Fruit fly (Drosophila melanogaster): ENCODE data around the gene CG14323.

dm6 chr3R:17666797-17667156 lies 44.9 kb upstream of the CG14323 start:
- TF ChIP-seq h (GFP tag; optimal IDR thresholded peaks at IDR 0.05): no peak
- no peak for TF ChIP-seq Jra (GFP tag; optimal IDR thresholded peaks at IDR 0.05)
- TF ChIP-seq tai (GFP tag; optimal IDR thresholded peaks at IDR 0.05): no peak
- no peak for TF ChIP-seq br (GFP tag; optimal IDR thresholded peaks at IDR 0.05)
- no peak for TF ChIP-seq rgr (GFP tag; optimal IDR thresholded peaks at IDR 0.05)
- no peak for TF ChIP-seq psq (GFP tag; optimal IDR thresholded peaks at IDR 0.05)
- TF ChIP-seq dmrt93B (GFP tag; optimal IDR thresholded peaks at IDR 0.05): no peak
- no peak for TF ChIP-seq Mio (GFP tag; optimal IDR thresholded peaks at IDR 0.05)
- TF ChIP-seq Sp1 (GFP tag; optimal IDR thresholded peaks at IDR 0.05): no peak

Measured in whole organism, wandering third instar larva.